Worm (Caenorhabditis elegans) whole organism, early embryonic: Measurements from ENCODE around the gene scl-19.
"Not testable (repeated sequence)": the region's sequence is repeated elsewhere in the genome, so short reads cannot be mapped to it uniquely, and the experiment has no call there.

Experiments
- B0310.2 ChIP-seq: sonication (generic microtip); optimal IDR thresholded peaks from 2 replicates; lab custom pipeline; 2016; ENCODE audit warnings: mild to moderate bottlenecking, missing genetic modification characterization, missing compliant biosample characterization
- F13C5.2 ChIP-seq: sonication (generic microtip); optimal IDR thresholded peaks from 2 replicates; lab custom pipeline; 2017; ENCODE audit warnings: mild to moderate bottlenecking, missing genetic modification characterization, inconsistent platforms, missing compliant biosample characterization
- aly-1 ChIP-seq: sonication (generic microtip); optimal IDR thresholded peaks from 2 replicates; lab custom pipeline; 2016; ENCODE audit warnings: missing genetic modification characterization, missing compliant biosample characterization
- ama-1 ChIP-seq: fragments of 150-350 bp; optimal IDR thresholded peaks from 2 replicates; lab custom pipeline; 2014
- ceh-13 ChIP-seq: fragments of 200-800 bp; sonication (Bioruptor generic); optimal IDR thresholded peaks from 2 replicates; lab custom pipeline; 2018; ENCODE audit warnings: mild to moderate bottlenecking, missing genetic modification characterization, missing compliant biosample characterization
- ceh-36 ChIP-seq: sonication (generic microtip); optimal IDR thresholded peaks from 2 replicates; lab custom pipeline; 2016; ENCODE audit warnings: missing genetic modification characterization, inconsistent platforms, missing compliant biosample characterization
- ets-7 ChIP-seq: sonication (generic microtip); optimal IDR thresholded peaks from 2 replicates; lab custom pipeline; 2016; ENCODE audit warnings: missing genotype, missing genetic modification characterization, missing compliant biosample characterization
- flt-1 ChIP-seq: fragments of 200-800 bp; sonication (Bioruptor generic); IDR thresholded peaks from 2 replicates; pipeline ENCODE4 v1.3.6; 2022; ENCODE audit warnings: missing genetic modification characterization, missing compliant biosample characterization
- hmbx-1 ChIP-seq: sonication (generic microtip); optimal IDR thresholded peaks from 2 replicates; lab custom pipeline; 2016; ENCODE audit warnings: mild to moderate bottlenecking, missing genetic modification characterization, missing compliant biosample characterization
- hmg-4 ChIP-seq: fragments of 200-800 bp; sonication (Bioruptor generic); optimal IDR thresholded peaks from 2 replicates; lab custom pipeline; 2018; ENCODE audit warnings: mild to moderate bottlenecking, missing genetic modification characterization, missing compliant biosample characterization
- hnd-1 ChIP-seq: sonication (generic microtip); optimal IDR thresholded peaks from 2 replicates; lab custom pipeline; 2016; ENCODE audit warnings: missing genetic modification characterization, missing compliant biosample characterization
- pes-1 ChIP-seq: fragments of 200-800 bp; sonication (Bioruptor generic); IDR thresholded peaks from 2 replicates; pipeline ENCODE4 v1.3.6; 2022; ENCODE audit warnings: missing genetic modification reagents, missing genetic modification characterization, missing compliant biosample characterization
- scrt-1 ChIP-seq: fragments of 200-800 bp; sonication (Bioruptor generic); IDR thresholded peaks from 2 replicates; pipeline ENCODE4 v1.3.6; 2022; ENCODE audit warnings: missing genetic modification characterization, missing compliant biosample characterization
- sea-1 ChIP-seq: fragments of 200-800 bp; sonication (Bioruptor generic); conservative IDR thresholded peaks from 2 replicates; pipeline ENCODE4 v1.3.6; 2022; ENCODE audit warnings: missing genetic modification characterization, missing compliant biosample characterization
- tbx-11 ChIP-seq: fragments of 200-800 bp; sonication (Bioruptor generic); IDR thresholded peaks from 2 replicates; pipeline ENCODE4 v1.3.6; 2022; ENCODE audit warnings: missing genetic modification characterization, missing compliant biosample characterization
- tbx-37 ChIP-seq: fragments of 200-800 bp; sonication (Bioruptor generic); conservative IDR thresholded peaks from 2 replicates; pipeline ENCODE4 v1.3.6; 2022; ENCODE audit warnings: missing genetic modification reagents, missing genetic modification characterization, missing compliant biosample characterization
- tra-4 ChIP-seq: sonication (generic microtip); optimal IDR thresholded peaks from 2 replicates; lab custom pipeline; 2017; ENCODE audit warnings: missing genetic modification characterization, missing compliant biosample characterization

scl-19 gene

ce11 chrV:18746937-18747660 lies 15.3 kb downstream of the scl-19 start, which contains the start of gene clec-251:
Gene clec-251 (minus strand): TSS chrV:18746987.
- TF ChIP-seq tbx-11 (GFP tag; lab: Robert Waterston, UW) (no peak), F13C5.2 (no peak), ceh-13 (GFP tag; lab: Kevin White, UChicago) (no peak), hnd-1 (no peak), pes-1 (GFP tag; lab: Robert Waterston, UW) (no peak), hmg-4 (GFP tag; lab: Kevin White, UChicago) (no peak), ets-7 (tag; lab: Kevin White, UChicago) (no peak), B0310.2 (tag; lab: Kevin White, UChicago) (no peak), hmbx-1 (tag; lab: Kevin White, UChicago) (no peak), tra-4 (tag; lab: Kevin White, UChicago) (no peak), aly-1 (no peak), flt-1 (GFP tag; lab: Robert Waterston, UW) (no peak), ama-1 (no peak), tbx-37 (GFP tag; lab: Robert Waterston, UW) (no peak), ceh-36 (tag; lab: Kevin White, UChicago) (no peak), scrt-1 (no peak), sea-1 (GFP tag; lab: Robert Waterston, UW) (no peak)

ce11 chrV:18748726-18749125 lies 16.9 kb downstream of the scl-19 start, which contains the start of gene clec-252:
Gene clec-252 (minus strand): TSS chrV:18748826.
- TF ChIP-seq tbx-37 (GFP tag; lab: Robert Waterston, UW) (no peak), pes-1 (GFP tag; lab: Robert Waterston, UW) (no peak), sea-1 (GFP tag; lab: Robert Waterston, UW) (no peak), ama-1 (no peak), F13C5.2 (no peak), tra-4 (tag; lab: Kevin White, UChicago) (no peak), tbx-11 (GFP tag; lab: Robert Waterston, UW) (no peak), scrt-1 (no peak), ets-7 (tag; lab: Kevin White, UChicago) (no peak), aly-1 (no peak), hnd-1 (no peak), B0310.2 (tag; lab: Kevin White, UChicago) (no peak), flt-1 (GFP tag; lab: Robert Waterston, UW) (no peak), hmbx-1 (tag; lab: Kevin White, UChicago) (no peak), ceh-13 (GFP tag; lab: Kevin White, UChicago) (no peak), hmg-4 (GFP tag; lab: Kevin White, UChicago) (no peak)

DNA sequence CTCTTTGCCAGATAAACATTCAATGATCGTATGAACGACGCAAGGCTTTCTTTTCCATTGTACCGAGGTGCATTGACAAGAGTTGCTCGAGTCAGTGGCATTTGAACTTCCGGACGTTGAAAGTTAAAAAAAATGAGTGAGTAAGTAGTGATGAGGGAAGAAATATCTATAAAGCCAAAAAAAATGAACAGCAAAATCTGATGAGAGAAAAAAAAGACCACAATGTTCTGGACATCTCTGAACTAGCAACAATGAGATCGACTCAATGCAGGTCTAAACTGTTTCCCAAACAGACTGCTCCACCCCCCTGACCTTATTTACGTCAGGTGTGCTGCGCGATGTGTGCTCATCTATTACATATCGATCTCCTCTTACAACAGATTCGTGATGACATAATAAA lies 18.7 kb downstream of the scl-19 start, which contains the start of the genes F11D11.21 and F11D11.12:
Gene F11D11.21, minus strand, starts transcription at position 101 of the 400 bp plus-strand sequence.
Gene F11D11.12, minus strand, starts transcription at position 238 of the 400 bp plus-strand sequence.
- no peak for TF ChIP-seq hnd-1
- no peak for TF ChIP-seq F13C5.2
- TF ChIP-seq hmbx-1 (tag; lab: Kevin White, UChicago), result no peak
- TF ChIP-seq ceh-13 (GFP tag; lab: Kevin White, UChicago), result no peak
- no peak for TF ChIP-seq ceh-36 (tag; lab: Kevin White, UChicago)
- no peak for TF ChIP-seq tra-4 (tag; lab: Kevin White, UChicago)
- no peak for TF ChIP-seq ets-7 (tag; lab: Kevin White, UChicago)
- TF ChIP-seq tbx-11 (GFP tag; lab: Robert Waterston, UW), result no peak
- TF ChIP-seq hmg-4 (GFP tag; lab: Kevin White, UChicago), result no peak
- TF ChIP-seq ama-1, result no peak
- no peak for TF ChIP-seq tbx-37 (GFP tag; lab: Robert Waterston, UW)
- no peak for TF ChIP-seq pes-1 (GFP tag; lab: Robert Waterston, UW)
- no peak for TF ChIP-seq scrt-1

ce11 chrV:18753036-18753435 lies 21.2 kb downstream of the scl-19 start, which contains the start of gene F11D11.6:
Gene F11D11.6 (minus strand): TSS chrV:18753136.
- TF ChIP-seq aly-1 (no peak), ets-7 (tag; lab: Kevin White, UChicago) (no peak), hnd-1 (no peak), tra-4 (tag; lab: Kevin White, UChicago) (no peak)

- not testable (repeated sequence) for TF ChIP-seq ets-7 (tag; lab: Kevin White, UChicago); hmg-4 (GFP tag; lab: Kevin White, UChicago); tra-4 (tag; lab: Kevin White, UChicago)
Measured at ce11 chrV:18754328-18754727, 22.5 kb downstream of the scl-19 start, which contains the start of gene clec-254. Gene clec-254 (minus strand): TSS chrV:18754428.

DNA sequence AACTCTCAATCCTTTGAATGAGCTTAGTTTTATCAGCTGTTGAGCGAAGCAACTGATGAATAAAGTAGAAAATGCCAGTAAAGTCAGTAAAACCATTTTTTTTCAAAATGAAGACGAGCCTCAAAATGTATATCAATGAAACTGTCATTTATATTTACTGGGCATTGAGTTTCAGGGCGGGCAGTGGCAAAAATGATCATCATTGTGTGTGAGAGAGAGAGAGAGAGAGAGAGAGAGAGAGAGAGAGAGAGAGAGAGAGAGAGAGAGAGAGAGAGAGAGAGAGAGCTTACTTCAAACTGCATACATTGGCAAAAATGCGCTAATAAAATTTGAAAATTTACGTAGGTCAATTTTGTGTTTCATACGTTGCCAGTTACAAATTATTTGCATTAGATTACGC lies 28.4 kb downstream of the scl-19 start, which contains the start of gene F11D11.3:
Gene F11D11.3, minus strand, starts transcription at position 101 of the 400 bp plus-strand sequence.
- TF ChIP-seq tbx-11 (GFP tag; lab: Robert Waterston, UW) (no peak), hnd-1 (no peak), ceh-36 (tag; lab: Kevin White, UChicago) (no peak), B0310.2 (tag; lab: Kevin White, UChicago) (no peak), F13C5.2 (no peak), scrt-1 (no peak), sea-1 (GFP tag; lab: Robert Waterston, UW) (no peak), ceh-13 (GFP tag; lab: Kevin White, UChicago) (no peak), aly-1 (no peak), flt-1 (GFP tag; lab: Robert Waterston, UW) (no peak), ama-1 (no peak), tra-4 (tag; lab: Kevin White, UChicago) (no peak), pes-1 (GFP tag; lab: Robert Waterston, UW) (no peak), hmg-4 (GFP tag; lab: Kevin White, UChicago) (no peak), tbx-37 (GFP tag; lab: Robert Waterston, UW) (no peak), hmbx-1 (tag; lab: Kevin White, UChicago) (no peak), ets-7 (tag; lab: Kevin White, UChicago) (no peak)

DNA sequence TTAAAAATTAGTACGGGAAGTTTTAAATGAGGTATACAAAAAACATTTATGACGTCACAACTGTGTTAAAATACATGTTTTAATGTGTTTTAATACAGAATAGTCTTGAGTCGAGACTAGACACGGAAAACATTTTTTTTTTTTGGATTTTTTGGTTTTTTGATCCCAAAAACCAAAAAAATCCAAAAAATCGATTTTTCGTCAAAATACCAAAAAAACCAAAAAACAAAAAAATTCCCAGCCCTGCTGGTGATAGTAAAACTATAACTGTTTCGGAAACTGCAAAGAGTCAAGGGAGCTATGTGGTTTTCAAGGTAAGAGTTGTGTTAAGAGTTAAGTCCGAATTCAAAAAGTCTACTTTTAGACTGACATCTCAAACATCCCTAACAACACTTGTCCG lies 29.3 kb downstream of the scl-19 start, which contains the start of gene F11D11.4:
Gene F11D11.4, plus strand, starts transcription at position 301 of the 400 bp plus-strand sequence.
- TF ChIP-seq tbx-37 (GFP tag; lab: Robert Waterston, UW), result no peak
- no peak for TF ChIP-seq B0310.2 (tag; lab: Kevin White, UChicago)
- no peak for TF ChIP-seq F13C5.2
- no peak for TF ChIP-seq pes-1 (GFP tag; lab: Robert Waterston, UW)
- no peak for TF ChIP-seq hmg-4 (GFP tag; lab: Kevin White, UChicago)
- TF ChIP-seq flt-1 (GFP tag; lab: Robert Waterston, UW), result no peak
- no peak for TF ChIP-seq aly-1
- TF ChIP-seq scrt-1, result no peak
- TF ChIP-seq ceh-13 (GFP tag; lab: Kevin White, UChicago), result no peak
- TF ChIP-seq ama-1, result no peak
- TF ChIP-seq tbx-11 (GFP tag; lab: Robert Waterston, UW), result no peak
- no peak for TF ChIP-seq tra-4 (tag; lab: Kevin White, UChicago)
- TF ChIP-seq sea-1 (GFP tag; lab: Robert Waterston, UW), result no peak
- TF ChIP-seq ceh-36 (tag; lab: Kevin White, UChicago), result no peak
- TF ChIP-seq ets-7 (tag; lab: Kevin White, UChicago), result no peak
- no peak for TF ChIP-seq hnd-1
- no peak for TF ChIP-seq hmbx-1 (tag; lab: Kevin White, UChicago)
